Worm (Caenorhabditis elegans): Measurements from ENCODE around the gene kvs-3.

DNA sequence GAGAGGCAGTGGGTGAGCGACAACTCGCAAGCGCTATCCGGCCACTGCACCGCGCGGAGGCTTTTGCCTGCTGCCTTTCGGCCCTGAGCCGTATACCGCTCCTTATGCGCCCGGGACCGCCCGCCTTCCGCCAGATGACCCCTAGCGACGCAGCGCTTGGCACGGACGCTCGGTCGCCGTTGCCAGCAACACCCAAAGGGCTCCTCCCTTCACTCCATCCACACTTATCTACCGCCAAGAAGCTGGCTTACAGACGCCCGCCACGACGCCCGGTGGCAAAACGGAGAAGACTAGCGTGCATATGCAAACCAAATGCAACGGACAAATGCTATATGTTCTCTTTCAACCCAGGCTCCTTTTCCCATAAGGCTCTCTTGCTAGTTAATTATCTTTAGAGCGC lies 24.8 kb upstream of the kvs-3 start:
- TF ChIP-seq ref-1 (GFP tag; conservative IDR thresholded peaks at IDR 0.05) (no peak), cog-1 (tag; optimal IDR thresholded peaks at IDR 0.05) (no peak)

Measured in whole organism, midembryonic.